Fruit fly (Drosophila melanogaster): ENCODE results near the gene TM9SF4.

The TM9SF4 gene

dm6 chr2L:13779795-13780108 is 33.0 kb downstream of the TM9SF4 start:
- TF ChIP-seq tj (GFP tag; optimal IDR thresholded peaks at IDR 0.05) (peak; percentile 84), pad (GFP tag; optimal IDR thresholded peaks at IDR 0.05) (no peak), ovo (GFP tag; optimal IDR thresholded peaks at IDR 0.05) (peak; percentile 57), Mnt (GFP tag; optimal IDR thresholded peaks at IDR 0.05) (peak; percentile 100), cic (GFP tag; optimal IDR thresholded peaks at IDR 0.05) (peak; percentile 100), toe (GFP tag; optimal IDR thresholded peaks at IDR 0.05) (no peak), CG7101 (tag; optimal IDR thresholded peaks at IDR 0.05) (no peak)

DNA sequence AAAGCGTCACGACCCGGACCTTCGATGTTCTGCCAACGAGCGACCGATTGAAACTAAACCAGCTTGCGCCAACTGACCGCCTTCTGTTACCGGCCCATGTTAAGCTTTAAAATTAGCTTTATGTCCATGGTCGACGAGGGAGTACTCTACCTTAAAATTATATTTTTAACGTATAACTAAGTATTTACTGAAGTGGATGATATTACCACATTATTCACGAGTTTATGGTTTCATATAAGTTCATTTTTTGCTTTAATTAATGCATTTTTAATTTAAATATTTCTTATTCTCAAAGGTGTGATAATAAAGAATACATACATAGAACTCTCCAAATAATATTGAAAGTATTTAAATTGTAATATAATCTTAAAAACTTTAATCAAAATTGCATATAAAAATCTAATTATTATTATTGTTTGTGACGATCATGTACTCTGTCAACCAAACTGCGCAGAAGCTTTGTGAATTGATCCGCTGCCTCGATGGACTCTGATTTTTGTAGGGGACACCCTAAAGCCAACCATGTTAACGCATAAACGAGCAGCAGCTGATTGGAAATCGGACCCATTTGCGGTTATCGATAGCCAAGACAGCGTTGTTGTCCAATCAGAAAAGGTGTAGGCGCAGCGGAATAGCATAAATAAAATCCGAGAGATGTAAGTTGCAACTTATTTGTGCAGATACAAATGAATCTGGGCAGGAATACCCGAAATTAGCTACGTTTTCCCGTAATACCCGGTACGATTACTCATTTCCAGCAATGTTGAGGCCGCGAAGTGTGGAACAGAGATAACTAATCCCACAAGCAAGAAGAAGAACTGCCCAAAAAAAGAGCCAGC is 33.6 kb downstream of the TM9SF4 start, which contains the start of the genes CG9008 and p38b:
Gene CG9008 (minus strand): TSS at position 57 of the 839 bp plus-strand sequence.
Gene p38b (plus strand): TSS at position 581 of the 839 bp plus-strand sequence.
- peak; percentile 84 for TF ChIP-seq CG7101 (tag; optimal IDR thresholded peaks at IDR 0.05)
- TF ChIP-seq CG33017 (tag; optimal IDR thresholded peaks at IDR 0.05) = peak; percentile 86
- TF ChIP-seq CG12768 (GFP tag; optimal IDR thresholded peaks at IDR 0.05) = peak; percentile 71
- TF ChIP-seq CG11617 (GFP tag; optimal IDR thresholded peaks at IDR 0.05) = peak; percentile 92
- peak; percentile 70 for TF ChIP-seq Clk (GFP tag; optimal IDR thresholded peaks at IDR 0.05)
- TF ChIP-seq CG1620 (GFP tag; optimal IDR thresholded peaks at IDR 0.05) = peak; percentile 27
- TF ChIP-seq CG7045 (GFP tag; optimal IDR thresholded peaks at IDR 0.05) = peak; percentile 84
- TF ChIP-seq toe (GFP tag; optimal IDR thresholded peaks at IDR 0.05) = no peak
- TF ChIP-seq cnc (optimal IDR thresholded peaks at IDR 0.05) = no peak
- TF ChIP-seq CG14711 (tag; optimal IDR thresholded peaks at IDR 0.05) = peak; percentile 80
- peak; percentile 65 for TF ChIP-seq bab1 (GFP tag; optimal IDR thresholded peaks at IDR 0.05)
- peak; percentile 29 for TF ChIP-seq tj (GFP tag; optimal IDR thresholded peaks at IDR 0.05)
- peak; percentile 72 for TF ChIP-seq pad (GFP tag; optimal IDR thresholded peaks at IDR 0.05)
- TF ChIP-seq cic (GFP tag; optimal IDR thresholded peaks at IDR 0.05) = no peak

- TF ChIP-seq bab1 (GFP tag; optimal IDR thresholded peaks at IDR 0.05) = peak; percentile 20
- TF ChIP-seq CG7101 (tag; optimal IDR thresholded peaks at IDR 0.05) = peak; percentile 27
- no peak for TF ChIP-seq tj (GFP tag; optimal IDR thresholded peaks at IDR 0.05)
- TF ChIP-seq pad (GFP tag; optimal IDR thresholded peaks at IDR 0.05) = peak; percentile 2
- no peak for TF ChIP-seq ovo (GFP tag; optimal IDR thresholded peaks at IDR 0.05)
- TF ChIP-seq CG11617 (GFP tag; optimal IDR thresholded peaks at IDR 0.05) = peak; percentile 48
These were observed 36.8 kb downstream of the TM9SF4 start, which contains the start of gene Eato for dm6 chr2L:13783264-13784154. TSS of gene Eato (plus strand) at chr2L:13784084.

- TF ChIP-seq CG33017 (tag; optimal IDR thresholded peaks at IDR 0.05) (no peak), cic (GFP tag; optimal IDR thresholded peaks at IDR 0.05) (peak; percentile 59), CG11617 (GFP tag; optimal IDR thresholded peaks at IDR 0.05) (no peak), CG5204 (GFP tag; optimal IDR thresholded peaks at IDR 0.05) (no peak)
These were observed 37.5 kb downstream of the TM9SF4 start, which contains the start of gene CG16890 for dm6 chr2L:13784155-13784681. TSS of gene CG16890 (minus strand) at chr2L:13784338.

dm6 chr2L:13790715-13791114 is 44.0 kb downstream of the TM9SF4 start, which contains the start of gene CG16863:
TSS of gene CG16863 (plus strand) at chr2L:13790959.
- TF ChIP-seq Crg-1 (GFP tag; optimal IDR thresholded peaks at IDR 0.05) = no peak
- no peak for TF ChIP-seq bab1 (GFP tag; optimal IDR thresholded peaks at IDR 0.05)
- no peak for TF ChIP-seq CG12768 (GFP tag; optimal IDR thresholded peaks at IDR 0.05)
- no peak for TF ChIP-seq pad (GFP tag; optimal IDR thresholded peaks at IDR 0.05)
- no peak for TF ChIP-seq toe (GFP tag; optimal IDR thresholded peaks at IDR 0.05)
- no peak for TF ChIP-seq kay (GFP tag; ENCODE audit: borderline replicate concordance)
- TF ChIP-seq CG5204 (GFP tag; optimal IDR thresholded peaks at IDR 0.05) = no peak
- no peak for TF ChIP-seq CG7045 (GFP tag; optimal IDR thresholded peaks at IDR 0.05)
- no peak for TF ChIP-seq CG1620 (GFP tag; optimal IDR thresholded peaks at IDR 0.05)
- TF ChIP-seq CG14711 (tag; optimal IDR thresholded peaks at IDR 0.05) = no peak
- no peak for TF ChIP-seq tj (GFP tag; optimal IDR thresholded peaks at IDR 0.05)
- TF ChIP-seq CG33017 (tag; optimal IDR thresholded peaks at IDR 0.05) = no peak
- TF ChIP-seq Hr96 (GFP tag; optimal IDR thresholded peaks at IDR 0.05) = no peak
- TF ChIP-seq CG7101 (tag; optimal IDR thresholded peaks at IDR 0.05) = no peak
- no peak for TF ChIP-seq Clk (GFP tag; optimal IDR thresholded peaks at IDR 0.05)
- no peak for TF ChIP-seq ovo (GFP tag; optimal IDR thresholded peaks at IDR 0.05)
- no peak for TF ChIP-seq cic (GFP tag; optimal IDR thresholded peaks at IDR 0.05)
- TF ChIP-seq CG11617 (GFP tag; optimal IDR thresholded peaks at IDR 0.05) = no peak
- TF ChIP-seq cnc (optimal IDR thresholded peaks at IDR 0.05) = no peak

DNA sequence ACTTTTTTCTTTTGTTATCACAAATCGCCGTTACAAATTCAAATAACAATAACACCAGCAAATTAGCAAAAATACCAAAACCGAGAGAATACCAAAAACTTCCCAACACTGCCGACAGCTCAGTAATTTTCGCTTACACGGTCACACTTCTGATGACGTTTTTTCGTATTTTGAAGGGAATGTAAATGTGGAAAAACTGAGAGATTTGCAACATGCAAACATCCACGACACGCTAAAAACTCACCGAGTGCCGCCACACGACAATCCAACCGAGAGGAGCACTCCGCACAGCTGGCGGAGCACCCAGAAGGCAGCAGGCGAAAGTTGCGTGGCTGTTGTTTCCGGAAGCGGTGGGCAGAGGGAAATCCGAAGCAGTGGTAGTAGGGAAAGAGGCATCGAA is 46.7 kb downstream of the TM9SF4 start, which contains the start of gene Sec71:
Gene Sec71 (plus strand): TSS at position 117 of the 400 bp plus-strand sequence.
- TF ChIP-seq CG7045 (GFP tag; optimal IDR thresholded peaks at IDR 0.05) = no peak
- TF ChIP-seq kay (GFP tag; ENCODE audit: borderline replicate concordance) = no peak
- peak; percentile 52 for TF ChIP-seq bab1 (GFP tag; optimal IDR thresholded peaks at IDR 0.05)
- TF ChIP-seq tj (GFP tag; optimal IDR thresholded peaks at IDR 0.05) = peak; percentile 37
- TF ChIP-seq cic (GFP tag; optimal IDR thresholded peaks at IDR 0.05) = peak; percentile 2
- TF ChIP-seq CG7101 (tag; optimal IDR thresholded peaks at IDR 0.05) = peak; percentile 33

Data from whole organism, adult.